Worm (Caenorhabditis elegans): ENCODE data around the gene F40G9.17.

- TF ChIP-seq flt-1 (GFP tag; IDR thresholded peaks at IDR 0.05) = no peak
- no peak for TF ChIP-seq ztf-29 (GFP tag; IDR thresholded peaks at IDR 0.05)
Observed at ce11 chrIII:149132-149531, 45.1 kb upstream of the F40G9.17 start.

Data from whole organism, midembryonic.